Fruit fly (Drosophila melanogaster) S2 (cell line): Measurements from ENCODE around the gene Cftr.

Experiments
- CG8478 ChIP-seq: fragments of >200 bp; optimal IDR thresholded peaks from 2 replicates; lab custom pipeline; 2018
- CTCF ChIP-seq, 2 experiments: fragments of >200 bp; optimal IDR thresholded peaks; 2 replicates each; lab custom pipeline; 2018

DNA sequence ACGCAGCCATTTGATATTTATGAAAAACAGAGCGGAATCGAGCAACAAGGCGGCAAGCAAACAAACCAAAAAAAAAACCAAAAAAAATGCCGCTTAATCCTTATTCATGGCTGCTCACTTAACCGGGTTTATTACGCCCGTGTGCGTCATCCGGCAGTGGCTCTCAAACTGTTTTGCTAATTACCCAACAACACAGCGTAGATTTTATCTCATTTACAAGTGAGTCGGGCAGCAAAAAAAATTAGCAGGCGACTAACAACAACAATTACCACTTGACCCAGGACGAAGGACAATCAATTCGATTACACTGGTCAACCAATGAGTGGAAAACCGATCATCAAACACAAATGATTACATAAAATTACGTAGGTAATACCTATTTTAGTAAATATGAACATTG is 4.5 kb upstream of the Cftr start:
- TF ChIP-seq CTCF (optimal IDR thresholded peaks at IDR 0.05; lab: Kevin White, UChicago), result no peak
- no peak for TF ChIP-seq CG8478 (lab: Kevin White, UChicago)
